Fruit fly (Drosophila melanogaster) whole organism, embryonic: Measurements from ENCODE around the gene hng2.

Experiments
- Awh ChIP-seq: fragments of 200-800 bp; sonication (Bioruptor generic); IDR thresholded peaks from 2 replicates; pipeline ENCODE4, ENCODE4 v1.3.6; 2022; ENCODE audit warnings: missing biosample characterization, missing genetic modification characterization
- CG10274 ChIP-seq: fragments of 200-800 bp; sonication (Bioruptor generic); optimal IDR thresholded peaks from 3 replicates; lab custom pipeline; 2017; ENCODE audit warnings: missing biosample characterization, mild to moderate bottlenecking, missing genetic modification characterization
- CG11093 ChIP-seq: fragments of 200-800 bp; sonication (Bioruptor generic); IDR thresholded peaks from 3 replicates; pipeline ENCODE4 v1.3.6; 2022; ENCODE audit warnings: missing biosample characterization, missing genetic modification characterization
- CG11695 ChIP-seq: fragments of 200-800 bp; sonication (Bioruptor generic); IDR thresholded peaks from 3 replicates; pipeline ENCODE4 v1.3.6; 2022; ENCODE audit warnings: missing biosample characterization, missing genetic modification characterization
- CG12155 ChIP-seq: fragments of 200-800 bp; sonication (Bioruptor generic); optimal IDR thresholded peaks from 3 replicates; lab custom pipeline; 2016; ENCODE audit warnings: missing biosample characterization, missing genetic modification characterization
- CG14050 ChIP-seq: fragments of 200-800 bp; sonication (Bioruptor generic); IDR thresholded peaks from 3 replicates; pipeline ENCODE4 v1.3.6; 2022; ENCODE audit warnings: missing biosample characterization, missing genetic modification characterization
- CG15011 ChIP-seq: fragments of 200-800 bp; sonication (Bioruptor generic); optimal IDR thresholded peaks from 3 replicates; lab custom pipeline; 2018; ENCODE audit warnings: missing biosample characterization, mild to moderate bottlenecking, missing genetic modification characterization
- CG16815 ChIP-seq: fragments of 200-800 bp; sonication (Bioruptor generic); optimal IDR thresholded peaks from 3 replicates; lab custom pipeline; 2017; ENCODE audit warnings: missing biosample characterization, mild to moderate bottlenecking, missing genetic modification characterization
- CG30403 ChIP-seq: fragments of 200-800 bp; sonication (Bioruptor generic); optimal IDR thresholded peaks from 3 replicates; lab custom pipeline; 2016; ENCODE audit warnings: missing biosample characterization, missing genetic modification characterization
- CG31224 ChIP-seq: fragments of 200-800 bp; sonication (Bioruptor generic); IDR thresholded peaks from 2 replicates; pipeline ENCODE4 v1.3.6; 2022; ENCODE audit warnings: missing biosample characterization, missing genetic modification characterization
- CG34224 ChIP-seq: fragments of 200-800 bp; sonication (Bioruptor generic); IDR thresholded peaks from 3 replicates; pipeline ENCODE4 v1.3.6; 2022; ENCODE audit warnings: missing biosample characterization, missing genetic modification characterization; ENCODE audit not compliant: partially characterized antibody
- CG3847 ChIP-seq: fragments of 200-800 bp; sonication (Bioruptor generic); IDR thresholded peaks from 2 replicates; pipeline ENCODE4 v1.3.6; 2022; ENCODE audit warnings: missing biosample characterization, missing genetic modification characterization
- CG4730 ChIP-seq: fragments of 200-800 bp; sonication (Bioruptor generic); IDR thresholded peaks from 2 replicates; pipeline ENCODE4 v1.3.6; 2022; ENCODE audit warnings: missing biosample characterization, missing genetic modification characterization
- CG6175 ChIP-seq: fragments of 200-800 bp; sonication (Bioruptor generic); IDR thresholded peaks from 3 replicates; pipeline ENCODE4 v1.3.6; 2022; ENCODE audit warnings: missing biosample characterization, missing genetic modification characterization
- CG6683 ChIP-seq: fragments of 200-800 bp; sonication (Bioruptor generic); optimal IDR thresholded peaks from 2 replicates; lab custom pipeline; 2017; ENCODE audit warnings: missing biosample characterization, mild to moderate bottlenecking, missing genetic modification characterization, missing genetic modification reagents
- CG7963 ChIP-seq: fragments of 200-800 bp; sonication (Bioruptor generic); IDR thresholded peaks from 3 replicates; pipeline ENCODE4 v1.3.6; 2022; ENCODE audit warnings: missing biosample characterization, missing genetic modification characterization; ENCODE audit not compliant: partially characterized antibody
- CG8388 ChIP-seq: fragments of 200-800 bp; sonication (Bioruptor generic); optimal IDR thresholded peaks from 2 replicates; lab custom pipeline; 2019; ENCODE audit warnings: missing biosample characterization, mild to moderate bottlenecking, missing genetic modification characterization, moderate library complexity
- CG9797 ChIP-seq: fragments of 200-800 bp; sonication (Bioruptor generic); optimal IDR thresholded peaks from 3 replicates; lab custom pipeline; 2018; ENCODE audit warnings: missing biosample characterization, mild to moderate bottlenecking, missing genetic modification characterization
- CG9817 ChIP-seq: fragments of 200-800 bp; sonication (Bioruptor generic); optimal IDR thresholded peaks from 2 replicates; lab custom pipeline; 2018; ENCODE audit warnings: missing biosample characterization, mild to moderate bottlenecking, missing genetic modification characterization, moderate library complexity
- CrebB ChIP-seq: fragments of 200-800 bp; sonication (Bioruptor generic); optimal IDR thresholded peaks from 3 replicates; lab custom pipeline; 2018; ENCODE audit warnings: missing biosample characterization, mild to moderate bottlenecking, missing genetic modification characterization
- Dref ChIP-seq: fragments of 200-800 bp; sonication (Bioruptor generic); IDR thresholded peaks from 2 replicates; pipeline ENCODE4 v1.3.6; 2022; ENCODE audit warnings: missing biosample characterization, missing genetic modification characterization
- E2f2 ChIP-seq: fragments of 200-800 bp; sonication (Bioruptor generic); IDR thresholded peaks from 2 replicates; pipeline ENCODE4 v1.3.6; 2022; ENCODE audit warnings: missing biosample characterization, missing genetic modification characterization
- Fer3 ChIP-seq: fragments of 200-800 bp; sonication (Bioruptor generic); optimal IDR thresholded peaks from 2 replicates; lab custom pipeline; 2018; ENCODE audit warnings: missing biosample characterization, mild to moderate bottlenecking, missing genetic modification characterization, moderate library complexity
- Gsc ChIP-seq: fragments of 200-800 bp; sonication (Bioruptor generic); IDR thresholded peaks from 2 replicates; pipeline ENCODE4 v1.3.6; 2022; ENCODE audit warnings: missing biosample characterization, missing genetic modification characterization
- Lpt ChIP-seq: fragments of >200 bp; optimal IDR thresholded peaks from 2 replicates; lab custom pipeline; 2018; ENCODE audit warnings: missing biosample characterization, missing genetic modification characterization
- Neu2 ChIP-seq: fragments of 200-800 bp; sonication (Bioruptor generic); optimal IDR thresholded peaks from 3 replicates; lab custom pipeline; 2016; ENCODE audit warnings: missing biosample characterization, missing genetic modification characterization, borderline replicate concordance
- Poxn ChIP-seq: fragments of 200-800 bp; sonication (Bioruptor generic); IDR thresholded peaks from 2 replicates; pipeline ENCODE4 v1.3.6; 2022; ENCODE audit warnings: missing biosample characterization, missing genetic modification characterization
- Side ChIP-seq: fragments of 200-800 bp; sonication (Bioruptor generic); optimal IDR thresholded peaks from 2 replicates; lab custom pipeline; 2016; ENCODE audit warnings: missing biosample characterization, missing genetic modification characterization
- Sox100B ChIP-seq: fragments of 200-800 bp; sonication (Bioruptor generic); optimal IDR thresholded peaks from 3 replicates; lab custom pipeline; 2018; ENCODE audit warnings: missing biosample characterization, mild to moderate bottlenecking, missing genetic modification characterization
- Sox102F ChIP-seq: fragments of 200-800 bp; sonication (Bioruptor generic); optimal IDR thresholded peaks from 2 replicates; lab custom pipeline; 2018; ENCODE audit warnings: missing biosample characterization, mild to moderate bottlenecking, missing genetic modification characterization, moderate library complexity
- Taf1 ChIP-seq: fragments of 200-800 bp; sonication (Bioruptor generic); IDR thresholded peaks from 2 replicates; pipeline ENCODE4 v1.3.6; 2022; ENCODE audit warnings: missing biosample characterization, missing genetic modification characterization
- ash1 ChIP-seq: fragments of 200-800 bp; sonication (Bioruptor generic); optimal IDR thresholded peaks from 2 replicates; lab custom pipeline; 2018; ENCODE audit warnings: missing biosample characterization, mild to moderate bottlenecking, missing genetic modification characterization
- bsh ChIP-seq, 2 experiments: fragments of 200-800 bp; sonication (Bioruptor generic); optimal IDR thresholded peaks; 2 replicates each; lab custom pipeline; 2017 to 2018; ENCODE audit warnings: mild to moderate bottlenecking in 2 of 2, missing biosample characterization in 2 of 2, missing genetic modification characterization in 2 of 2, moderate library complexity in 1 of 2
- chif ChIP-seq, 2 experiments: fragments of 200-800 bp; sonication (Bioruptor generic); optimal IDR thresholded peaks; 3 replicates each; lab custom pipeline; 2016; ENCODE audit warnings: missing biosample characterization in 2 of 2, missing genetic modification characterization in 2 of 2
- chn ChIP-seq: fragments of 200-800 bp; sonication (Bioruptor generic); optimal IDR thresholded peaks from 2 replicates; lab custom pipeline; 2016; ENCODE audit warnings: missing biosample characterization, missing genetic modification characterization
- corto ChIP-seq: fragments of 200-800 bp; sonication (Bioruptor generic); optimal IDR thresholded peaks from 2 replicates; lab custom pipeline; 2016; ENCODE audit warnings: missing biosample characterization, mild to moderate bottlenecking, missing genetic modification characterization, moderate library complexity
- cwo ChIP-seq: fragments of 200-800 bp; sonication (Bioruptor generic); optimal IDR thresholded peaks from 3 replicates; lab custom pipeline; 2017; ENCODE audit warnings: missing biosample characterization, missing genetic modification characterization, mild to moderate bottlenecking, moderate library complexity, missing genetic modification reagents
- da ChIP-seq: fragments of 200-800 bp; sonication (Bioruptor generic); optimal IDR thresholded peaks from 2 replicates; lab custom pipeline; 2016; ENCODE audit warnings: missing biosample characterization, missing genetic modification characterization
- dimm ChIP-seq: fragments of 200-800 bp; sonication (Bioruptor generic); IDR thresholded peaks from 2 replicates; pipeline ENCODE4 v1.3.6; 2022; ENCODE audit warnings: missing biosample characterization, missing genetic modification characterization
- disco-r ChIP-seq: fragments of 200-800 bp; sonication (Bioruptor generic); optimal IDR thresholded peaks from 2 replicates; lab custom pipeline; 2016; ENCODE audit warnings: missing biosample characterization, missing genetic modification characterization
- en ChIP-seq: fragments of 200-800 bp; sonication (Bioruptor generic); optimal IDR thresholded peaks from 2 replicates; lab custom pipeline; 2016; ENCODE audit warnings: missing biosample characterization, missing genetic modification characterization
- gce ChIP-seq: fragments of 200-800 bp; sonication (Bioruptor generic); IDR thresholded peaks from 3 replicates; pipeline ENCODE4 v1.3.6; 2022; ENCODE audit warnings: missing biosample characterization, missing genetic modification characterization
- grau ChIP-seq: fragments of 200-800 bp; optimal IDR thresholded peaks from 3 replicates; lab custom pipeline; 2019; ENCODE audit warnings: missing biosample characterization, mild to moderate bottlenecking, missing genetic modification characterization, moderate library complexity
- gsb-n ChIP-seq: fragments of 200-800 bp; sonication (Bioruptor generic); optimal IDR thresholded peaks from 3 replicates; lab custom pipeline; 2018; ENCODE audit warnings: missing biosample characterization, mild to moderate bottlenecking, missing genetic modification characterization
- mirr ChIP-seq: fragments of 200-800 bp; sonication (Bioruptor generic); optimal IDR thresholded peaks from 3 replicates; lab custom pipeline; 2018; ENCODE audit warnings: missing biosample characterization, mild to moderate bottlenecking, missing genetic modification characterization
- otp ChIP-seq: fragments of 200-800 bp; sonication (Bioruptor generic); IDR thresholded peaks from 3 replicates; pipeline ENCODE4, ENCODE4 v1.3.6; 2022; ENCODE audit warnings: missing biosample characterization, missing genetic modification characterization
- peb ChIP-seq: fragments of 200-800 bp; sonication (Bioruptor generic); IDR thresholded peaks from 2 replicates; pipeline ENCODE4 v1.3.6; 2022; ENCODE audit warnings: missing biosample characterization, missing genetic modification characterization
- sim ChIP-seq: fragments of 200-800 bp; sonication (Bioruptor generic); IDR thresholded peaks from 2 replicates; pipeline ENCODE4 v1.3.6; 2022; ENCODE audit warnings: missing biosample characterization, missing genetic modification characterization
- slbo ChIP-seq: fragments of 200-800 bp; sonication (Bioruptor generic); IDR thresholded peaks from 2 replicates; pipeline ENCODE4 v1.3.6; 2022; ENCODE audit warnings: missing biosample characterization, missing genetic modification characterization
- sug ChIP-seq: fragments of 200-800 bp; optimal IDR thresholded peaks from 2 replicates; lab custom pipeline; 2019; ENCODE audit warnings: missing biosample characterization, mild to moderate bottlenecking, missing genetic modification characterization, moderate library complexity
- tin ChIP-seq: fragments of 200-800 bp; sonication (Bioruptor generic); optimal IDR thresholded peaks from 3 replicates; lab custom pipeline; 2016; ENCODE audit warnings: missing biosample characterization, missing genetic modification characterization

hng2 gene

DNA sequence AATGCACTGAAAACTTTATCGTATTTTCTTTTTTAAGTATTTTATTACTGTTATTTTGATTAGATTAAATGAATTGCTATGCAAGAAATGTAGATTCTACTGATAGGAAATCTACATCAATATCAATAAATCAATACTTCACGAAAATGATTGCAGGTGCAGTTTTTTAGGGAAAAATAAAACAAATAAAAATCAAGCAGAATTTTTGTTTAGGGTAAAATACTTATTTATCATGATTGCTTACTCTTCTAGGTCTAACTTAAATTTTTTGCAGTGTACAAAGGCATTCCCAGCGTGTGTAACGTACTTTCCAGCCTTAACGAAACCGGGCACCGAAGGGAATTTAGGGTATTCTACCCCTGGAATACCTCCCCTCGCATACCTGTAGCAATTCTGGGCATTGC, 2.4 kb downstream of the hng2 start (continued):
- TF ChIP-seq disco-r = peak; percentile 51
- no peak for TF ChIP-seq ash1 (GFP tag; lab: Kevin White, UChicago)
- TF ChIP-seq CG12155 (GFP tag; lab: Kevin White, UChicago) = peak; percentile 41
- TF ChIP-seq CG4730 (GFP tag; lab: Robert Waterston, UW) = no peak
- no peak for TF ChIP-seq slbo (GFP tag; lab: Robert Waterston, UW)
- TF ChIP-seq CG9817 = no peak
- TF ChIP-seq Taf1 (GFP tag; lab: Robert Waterston, UW) = no peak
- no peak for TF ChIP-seq CG15011 (GFP tag; lab: Kevin White, UChicago)
- no peak for TF ChIP-seq CG14050 (GFP tag; lab: Robert Waterston, UW)
- peak; percentile 25 for TF ChIP-seq Neu2
- TF ChIP-seq CrebB (tag; lab: Kevin White, UChicago) = no peak
- TF ChIP-seq dimm (GFP tag; lab: Robert Waterston, UW) = no peak
- no peak for TF ChIP-seq sim (GFP tag; lab: Robert Waterston, UW)
- TF ChIP-seq mirr (GFP tag; lab: Kevin White, UChicago) = no peak
- no peak for TF ChIP-seq CG9797 (GFP tag; lab: Kevin White, UChicago)
- TF ChIP-seq CG3847 = no peak
- TF ChIP-seq grau = peak; percentile 79
- TF ChIP-seq Fer3 (tag; lab: Kevin White, UChicago) = no peak
- peak; percentile 5 for TF ChIP-seq CG10274 (GFP tag; lab: Kevin White, UChicago)
- TF ChIP-seq Lpt (GFP tag; lab: Kevin White, UChicago) = no peak
- no peak for TF ChIP-seq gce
- peak; percentile 82 for TF ChIP-seq CG8388 (GFP tag; lab: Kevin White, UChicago)
- no peak for TF ChIP-seq sug (tag; lab: Kevin White, UChicago)
- peak; percentile 40; the same call in 1 of the 2 replicates for TF ChIP-seq Awh (GFP tag; lab: Robert Waterston, UW)
- TF ChIP-seq da (GFP tag; lab: Kevin White, UChicago) = peak; percentile 74
- TF ChIP-seq Sox100B (GFP tag; lab: Kevin White, UChicago) = peak; percentile 74
- peak; percentile 47; the same call in 1 of the 2 replicates for TF ChIP-seq peb (GFP tag; lab: Robert Waterston, UW)
- TF ChIP-seq chn (GFP tag; lab: Kevin White, UChicago) = no peak
- TF ChIP-seq CG6683 (GFP tag; lab: Kevin White, UChicago) = no peak
- TF ChIP-seq en (GFP tag; lab: Kevin White, UChicago) = peak; percentile 55
- TF ChIP-seq Poxn (GFP tag; lab: Robert Waterston, UW) = no peak
- peak; percentile 66 for TF ChIP-seq Side (GFP tag; lab: Kevin White, UChicago)
- peak; percentile 27; the same call in 1 of the 3 replicates for TF ChIP-seq CG11695 (GFP tag; lab: Robert Waterston, UW)
- TF ChIP-seq CG30403 (GFP tag; lab: Kevin White, UChicago) = peak; percentile 77
- no peak for TF ChIP-seq Dref (GFP tag; lab: Robert Waterston, UW)
- TF ChIP-seq CG6175 = no peak
- peak in 1 of 2 experiments; percentile 80 for TF ChIP-seq bsh (GFP tag; optimal IDR thresholded peaks at IDR 0.05; lab: Kevin White, UChicago)
- TF ChIP-seq otp (GFP tag; lab: Robert Waterston, UW) = peak; percentile 57; the same call in 1 of the 3 replicates
- peak; percentile 66 for TF ChIP-seq tin
- no peak for TF ChIP-seq Gsc (GFP tag; lab: Robert Waterston, UW)
- peak; percentile 54 for TF ChIP-seq Sox102F (GFP tag; lab: Kevin White, UChicago)
- peak; percentile 58 to 79 for TF ChIP-seq chif (GFP tag; optimal IDR thresholded peaks at IDR 0.05; lab: Kevin White, UChicago)
- no peak for TF ChIP-seq CG34224 (GFP tag; lab: Robert Waterston, UW)
- TF ChIP-seq cwo (GFP tag; lab: Kevin White, UChicago) = peak; percentile 8
- TF ChIP-seq CG7963 (GFP tag; lab: Robert Waterston, UW) = no peak
- TF ChIP-seq E2f2 (GFP tag; lab: Robert Waterston, UW) = no peak
- TF ChIP-seq CG11093 (GFP tag; lab: Robert Waterston, UW) = 0 out of 3 replicates have a peak, but pooled peaks have one; percentile 23
- peak; percentile 85 for TF ChIP-seq gsb-n (tag; lab: Kevin White, UChicago)
- no peak for TF ChIP-seq corto (GFP tag; lab: Kevin White, UChicago)
- 0 out of 2 replicates have a peak, but pooled peaks have one; percentile 38 for TF ChIP-seq CG31224 (GFP tag; lab: Robert Waterston, UW)
- peak; percentile 89 for TF ChIP-seq CG16815 (GFP tag; lab: Kevin White, UChicago)
